Worm (Caenorhabditis elegans): ENCODE data around the gene tbc-2.
A peak's percentile ranks its signal among the peaks of the same experiment; 100 is the strongest.
"Not testable (repeated sequence)": the region's sequence is repeated elsewhere in the genome, so short reads cannot be mapped to it uniquely, and the experiment has no call there.

Gene tbc-2

DNA sequence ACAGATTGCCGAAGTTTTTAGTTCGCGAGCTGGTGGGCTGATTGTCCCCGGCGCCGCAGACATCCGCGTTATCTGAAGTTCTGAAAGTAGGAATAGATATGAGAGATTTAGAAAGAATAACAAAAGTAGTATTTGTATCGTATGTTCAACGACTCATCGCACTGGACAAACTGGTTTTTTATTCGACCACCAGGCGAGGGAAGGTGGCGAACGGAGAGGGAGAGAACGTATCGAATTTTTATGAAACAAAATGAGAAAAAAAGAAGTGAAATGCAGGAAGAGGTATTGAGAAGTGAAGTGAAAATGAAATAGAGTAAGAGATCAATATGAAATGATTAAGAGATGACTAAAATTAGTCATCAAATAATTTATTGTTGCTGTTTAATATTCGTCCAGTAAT, at the start of gene tbc-2:
Gene tbc-2 (minus strand): TSS at position 80 of the 400 bp plus-strand sequence.
- TF ChIP-seq tbx-2 (tag; optimal IDR thresholded peaks at IDR 0.05), result no peak
- no peak for TF ChIP-seq C04F5.9 (tag; optimal IDR thresholded peaks at IDR 0.05)
- TF ChIP-seq C16A3.4 (tag; optimal IDR thresholded peaks at IDR 0.05), result no peak
- TF ChIP-seq ets-5 (GFP tag; IDR thresholded peaks at IDR 0.05), result no peak
- TF ChIP-seq ztf-4 (tag; optimal IDR thresholded peaks at IDR 0.05), result no peak
- peak; percentile 51 for TF ChIP-seq lin-14 (GFP tag; optimal IDR thresholded peaks at IDR 0.05)
- no peak for TF ChIP-seq ceh-63 (GFP tag; optimal IDR thresholded peaks at IDR 0.05)
- no peak for TF ChIP-seq lsy-2 (tag; optimal IDR thresholded peaks at IDR 0.05)
- TF ChIP-seq irx-1 (tag; optimal IDR thresholded peaks at IDR 0.05), result no peak
- no peak for TF ChIP-seq Y116A8C.19 (tag; optimal IDR thresholded peaks at IDR 0.05; ENCODE audit: borderline replicate concordance)
- no peak for TF ChIP-seq nhr-71 (tag; optimal IDR thresholded peaks at IDR 0.05)
- no peak for TF ChIP-seq nhr-85 (tag)
- peak in 1 of 6 experiments; percentile 36 for TF ChIP-seq elt-3 (tag; optimal IDR thresholded peaks at IDR 0.05)
- TF ChIP-seq tlp-1 (tag; optimal IDR thresholded peaks at IDR 0.05), result no peak
- TF ChIP-seq blmp-1 (tag; optimal IDR thresholded peaks at IDR 0.05), result peak; percentile 74
- no peak for TF ChIP-seq isw-1 (GFP tag; IDR thresholded peaks at IDR 0.05)
- TF ChIP-seq grh-1 (GFP tag; IDR thresholded peaks at IDR 0.05), result peak; percentile 30; the same call in 1 of the 2 replicates
- no peak for TF ChIP-seq swsn-7 (tag; optimal IDR thresholded peaks at IDR 0.05)

DNA sequence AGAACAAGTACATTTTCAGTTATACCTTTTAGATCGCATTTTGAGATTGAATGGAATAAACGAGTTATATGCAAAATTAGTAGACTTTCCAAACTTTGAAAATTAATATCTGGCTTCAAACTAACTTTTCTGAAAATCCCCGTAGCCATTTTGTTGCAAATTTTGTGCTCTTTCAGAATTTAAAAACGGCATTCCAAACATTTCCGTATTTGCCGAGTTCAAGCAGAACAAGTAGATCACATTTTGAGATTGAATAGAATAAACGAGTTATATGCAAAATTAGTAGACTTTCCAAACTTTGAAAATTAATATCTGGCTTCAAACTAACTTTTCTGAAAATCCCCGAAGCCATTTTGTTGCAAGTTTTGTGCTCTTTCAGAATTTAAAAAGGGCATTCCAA, 49.3 kb upstream of the tbc-2 start, which contains the start of gene F55C12.2:
Gene F55C12.2 (plus strand): TSS at position 301 of the 400 bp plus-strand sequence.
- TF ChIP-seq ceh-82 (tag; optimal IDR thresholded peaks at IDR 0.05); hlh-17 (GFP tag; optimal IDR thresholded peaks at IDR 0.05; ENCODE audit: borderline replicate concordance); efl-1 (optimal IDR thresholded peaks at IDR 0.05); efl-1 (GFP tag; optimal IDR thresholded peaks at IDR 0.05 in 1 of 2): not testable (repeated sequence)

DNA sequence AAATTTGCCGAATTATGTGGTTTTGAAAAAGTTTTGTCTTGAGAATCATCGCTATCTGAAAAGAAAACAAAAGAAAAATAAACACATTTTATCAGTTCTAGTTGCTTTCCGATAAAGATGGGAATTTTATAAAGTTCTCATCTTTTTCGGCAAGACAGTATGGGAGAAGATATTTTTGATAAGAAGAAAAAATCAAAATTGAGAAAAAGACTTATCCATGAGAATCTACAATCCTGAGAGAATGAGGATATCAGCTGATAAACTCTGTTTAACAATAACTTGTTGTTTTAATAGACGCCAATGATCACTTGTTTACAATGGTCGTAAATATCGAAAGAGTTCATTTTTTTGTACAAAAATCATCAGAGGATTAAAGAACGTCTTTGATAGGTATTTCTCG, 48.8 kb upstream of the tbc-2 start, which contains the start of gene F55C12.6:
Gene F55C12.6 (minus strand): TSS at position 101 of the 400 bp plus-strand sequence.
- no peak for TF ChIP-seq lin-15B (tag; optimal IDR thresholded peaks at IDR 0.05)
- TF ChIP-seq sox-4 (tag; optimal IDR thresholded peaks at IDR 0.05), result no peak
- no peak for TF ChIP-seq zag-1 (tag; optimal IDR thresholded peaks at IDR 0.05)
- no peak for TF ChIP-seq unc-130 (tag; optimal IDR thresholded peaks at IDR 0.05)
- no peak for TF ChIP-seq dpl-1 (GFP tag; optimal IDR thresholded peaks at IDR 0.05)
- TF ChIP-seq lin-13 (GFP tag; optimal IDR thresholded peaks at IDR 0.05), result no peak
- TF ChIP-seq lin-14 (GFP tag; optimal IDR thresholded peaks at IDR 0.05), result no peak
- TF ChIP-seq swsn-7 (tag; optimal IDR thresholded peaks at IDR 0.05), result no peak
- TF ChIP-seq nhr-20 (tag; optimal IDR thresholded peaks at IDR 0.05), result no peak
- TF ChIP-seq C34B4.2 (tag; optimal IDR thresholded peaks at IDR 0.05), result no peak
- no peak for TF ChIP-seq hpl-2 (GFP tag; optimal IDR thresholded peaks at IDR 0.05)
- TF ChIP-seq skn-1 (tag; optimal IDR thresholded peaks at IDR 0.05), result no peak
- TF ChIP-seq efl-3 (GFP tag; optimal IDR thresholded peaks at IDR 0.05), result no peak
- no peak for TF ChIP-seq lin-35 (GFP tag; optimal IDR thresholded peaks at IDR 0.05)
- TF ChIP-seq tbx-2 (tag; optimal IDR thresholded peaks at IDR 0.05), result no peak
- TF ChIP-seq blmp-1 (tag; optimal IDR thresholded peaks at IDR 0.05), result no peak
- TF ChIP-seq lsy-2 (tag; optimal IDR thresholded peaks at IDR 0.05), result no peak

DNA sequence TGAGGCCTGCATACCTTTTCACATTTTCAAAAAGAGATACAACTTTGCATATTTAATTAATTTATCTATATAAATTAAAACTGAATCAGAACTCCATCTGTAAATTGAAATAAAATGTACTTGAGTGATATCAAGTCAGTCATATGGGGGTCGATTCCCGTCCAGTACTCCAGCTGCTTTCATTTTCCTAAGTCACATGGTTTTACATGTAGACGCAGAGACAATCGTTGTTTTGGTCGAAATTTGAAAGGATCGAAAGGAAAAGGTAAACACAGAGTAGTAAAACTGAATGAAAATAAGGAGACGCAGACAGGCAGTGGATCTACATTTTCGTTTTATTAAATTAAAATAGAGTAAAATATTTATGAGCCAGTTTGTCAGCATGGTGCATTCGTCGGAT, 46.9 kb upstream of the tbc-2 start:
- TF ChIP-seq snpc-4 (tag; optimal IDR thresholded peaks at IDR 0.05), result no peak
- peak; percentile 47; the same call in 1 of the 2 replicates for TF ChIP-seq nhr-19 (GFP tag; conservative IDR thresholded peaks at IDR 0.05)
- TF ChIP-seq nhr-28 (tag; optimal IDR thresholded peaks at IDR 0.05), result no peak
- TF ChIP-seq zag-1 (tag; optimal IDR thresholded peaks at IDR 0.05), result no peak
- TF ChIP-seq lin-35 (GFP tag; optimal IDR thresholded peaks at IDR 0.05), result peak; percentile 17 to 74
- no peak for TF ChIP-seq sox-4 (tag; optimal IDR thresholded peaks at IDR 0.05)
- TF ChIP-seq lin-14 (GFP tag; optimal IDR thresholded peaks at IDR 0.05), result peak; percentile 79
- no peak for TF ChIP-seq tbx-2 (tag; optimal IDR thresholded peaks at IDR 0.05)
- peak in 1 of 2 experiments; percentile 78 for TF ChIP-seq mdl-1 (tag; optimal IDR thresholded peaks at IDR 0.05)
- peak; percentile 82 for TF ChIP-seq mep-1 (tag; optimal IDR thresholded peaks at IDR 0.05)
- TF ChIP-seq lir-3 (tag; optimal IDR thresholded peaks at IDR 0.05; ENCODE audit: poor library complexity), result peak; percentile 4
- TF ChIP-seq nhr-77 (tag; optimal IDR thresholded peaks at IDR 0.05), result no peak
- TF ChIP-seq mab-9 (GFP tag; IDR thresholded peaks at IDR 0.05), result no peak
- peak; percentile 40 for TF ChIP-seq rnt-1 (tag; optimal IDR thresholded peaks at IDR 0.05)
- peak; percentile 90 for TF ChIP-seq nhr-85 (tag)
- TF ChIP-seq efl-1 (optimal IDR thresholded peaks at IDR 0.05), result peak in 1 of 2 experiments; percentile 25
- peak; percentile 25 to 88 for TF ChIP-seq efl-1 (GFP tag; optimal IDR thresholded peaks at IDR 0.05 in 1 of 2)
- peak; percentile 43 for TF ChIP-seq unc-130 (tag; optimal IDR thresholded peaks at IDR 0.05)
- TF ChIP-seq swsn-7 (tag; optimal IDR thresholded peaks at IDR 0.05), result no peak
- peak; percentile 1 for TF ChIP-seq lin-13 (GFP tag; optimal IDR thresholded peaks at IDR 0.05)
- TF ChIP-seq C16A3.4 (tag; optimal IDR thresholded peaks at IDR 0.05), result peak; percentile 58
- TF ChIP-seq dpl-1 (GFP tag; optimal IDR thresholded peaks at IDR 0.05), result peak in 2 of 3 experiments; percentile 33 to 39
- peak; percentile 71 for TF ChIP-seq nhr-71 (tag; optimal IDR thresholded peaks at IDR 0.05)
- TF ChIP-seq fkh-4 (tag; optimal IDR thresholded peaks at IDR 0.05; ENCODE audit: borderline replicate concordance), result no peak
- no peak for TF ChIP-seq unc-30 (tag; optimal IDR thresholded peaks at IDR 0.05)
- peak in 2 of 6 experiments; percentile 31 to 64 for TF ChIP-seq elt-3 (tag; optimal IDR thresholded peaks at IDR 0.05)
